Fruit fly (Drosophila melanogaster) whole organism, embryonic: ENCODE results near the gene CG46458.

Experiments used
- Bdp1 ChIP-seq: fragments of 200-800 bp; sonication (Bioruptor generic); optimal IDR thresholded peaks from 3 replicates; lab custom pipeline; 2016; ENCODE audit warnings: missing biosample characterization, missing genetic modification characterization
- CG10209 ChIP-seq: fragments of 200-800 bp; sonication (Bioruptor generic); optimal IDR thresholded peaks from 3 replicates; lab custom pipeline; 2017; ENCODE audit warnings: missing biosample characterization, mild to moderate bottlenecking, missing genetic modification characterization, missing genetic modification reagents
- CG10431 ChIP-seq: fragments of 200-800 bp; sonication (Bioruptor generic); optimal IDR thresholded peaks from 3 replicates; lab custom pipeline; 2018; ENCODE audit warnings: missing biosample characterization, mild to moderate bottlenecking, missing genetic modification characterization
- CG12104 ChIP-seq: fragments of 200-800 bp; sonication (Bioruptor generic); optimal IDR thresholded peaks from 3 replicates; lab custom pipeline; 2016; ENCODE audit warnings: missing biosample characterization, missing genetic modification characterization
- CG12391 ChIP-seq: fragments of 200-800 bp; sonication (Bioruptor generic); optimal IDR thresholded peaks from 3 replicates; lab custom pipeline; 2018; ENCODE audit warnings: missing biosample characterization, mild to moderate bottlenecking, missing genetic modification characterization, moderate library complexity
- CG13775 ChIP-seq: fragments of 200-800 bp; sonication (Bioruptor generic); optimal IDR thresholded peaks from 3 replicates; lab custom pipeline; 2017; ENCODE audit warnings: missing biosample characterization, mild to moderate bottlenecking, missing genetic modification characterization
- CG1603 ChIP-seq: fragments of 200-800 bp; sonication (Bioruptor generic); optimal IDR thresholded peaks from 2 replicates; lab custom pipeline; 2019; ENCODE audit warnings: missing biosample characterization, mild to moderate bottlenecking, missing genetic modification characterization, moderate library complexity
- CG16863 ChIP-seq: fragments of 200-800 bp; sonication (Bioruptor generic); optimal IDR thresholded peaks from 3 replicates; lab custom pipeline; 2016; ENCODE audit warnings: missing biosample characterization, missing genetic modification characterization
- CG17829 ChIP-seq: fragments of 200-800 bp; optimal IDR thresholded peaks from 2 replicates; lab custom pipeline; 2019; ENCODE audit warnings: missing biosample characterization, mild to moderate bottlenecking, missing genetic modification characterization, moderate library complexity
- CG18262 ChIP-seq: fragments of 200-800 bp; optimal IDR thresholded peaks from 3 replicates; lab custom pipeline; 2019; ENCODE audit warnings: missing biosample characterization, mild to moderate bottlenecking, missing genetic modification characterization, moderate library complexity
- CG3065 ChIP-seq: fragments of 200-800 bp; sonication (Bioruptor generic); optimal IDR thresholded peaks from 2 replicates; lab custom pipeline; 2016; ENCODE audit warnings: missing biosample characterization, missing genetic modification characterization
- CG31441 ChIP-seq: fragments of 200-800 bp; sonication (Bioruptor generic); IDR thresholded peaks from 2 replicates; pipeline ENCODE4 v1.3.6; 2022; ENCODE audit warnings: missing biosample characterization, missing genetic modification characterization
- CG4404 ChIP-seq: fragments of 200-800 bp; sonication (Bioruptor generic); IDR thresholded peaks from 2 replicates; pipeline ENCODE4 v1.3.6; 2022; ENCODE audit warnings: missing biosample characterization, missing genetic modification characterization
- CG4424 ChIP-seq: fragments of 200-800 bp; sonication (Bioruptor generic); optimal IDR thresholded peaks from 3 replicates; lab custom pipeline; 2016; ENCODE audit warnings: missing biosample characterization, missing genetic modification characterization
- CG6683 ChIP-seq: fragments of 200-800 bp; sonication (Bioruptor generic); optimal IDR thresholded peaks from 2 replicates; lab custom pipeline; 2017; ENCODE audit warnings: missing biosample characterization, mild to moderate bottlenecking, missing genetic modification characterization, missing genetic modification reagents
- CG6689 ChIP-seq: fragments of 200-800 bp; sonication (Bioruptor generic); IDR thresholded peaks from 2 replicates; pipeline ENCODE4 v1.3.6; 2022; ENCODE audit warnings: missing biosample characterization, missing genetic modification characterization
- CG7271 ChIP-seq: fragments of 200-800 bp; sonication (Bioruptor generic); optimal IDR thresholded peaks from 2 replicates; lab custom pipeline; 2018; ENCODE audit warnings: missing biosample characterization, mild to moderate bottlenecking, missing genetic modification characterization, moderate library complexity
- CG7839 ChIP-seq: fragments of 200-800 bp; sonication (Bioruptor generic); optimal IDR thresholded peaks from 3 replicates; lab custom pipeline; 2018; ENCODE audit warnings: missing biosample characterization, mild to moderate bottlenecking, missing genetic modification characterization, moderate library complexity
- CG8281 ChIP-seq: fragments of 200-800 bp; sonication (Bioruptor generic); optimal IDR thresholded peaks from 2 replicates; lab custom pipeline; 2018; ENCODE audit warnings: missing biosample characterization, mild to moderate bottlenecking, missing genetic modification characterization, moderate library complexity
- CG8388 ChIP-seq: fragments of 200-800 bp; sonication (Bioruptor generic); optimal IDR thresholded peaks from 2 replicates; lab custom pipeline; 2019; ENCODE audit warnings: missing biosample characterization, mild to moderate bottlenecking, missing genetic modification characterization, moderate library complexity
- CG8478 ChIP-seq: fragments of >200 bp; optimal IDR thresholded peaks from 2 replicates; lab custom pipeline; 2018
- Chrac-16 ChIP-seq: fragments of 200-800 bp; sonication (Bioruptor generic); optimal IDR thresholded peaks from 3 replicates; lab custom pipeline; 2016; ENCODE audit warnings: missing biosample characterization, missing genetic modification characterization
- CoRest ChIP-seq: fragments of 200-800 bp; sonication (Bioruptor generic); optimal IDR thresholded peaks from 3 replicates; lab custom pipeline; 2018; ENCODE audit warnings: missing biosample characterization, mild to moderate bottlenecking, missing genetic modification characterization, moderate library complexity
- Dip3 ChIP-seq: fragments of 200-800 bp; sonication (Bioruptor generic); optimal IDR thresholded peaks from 3 replicates; lab custom pipeline; 2016; ENCODE audit warnings: missing biosample characterization, missing genetic modification characterization
- ERR ChIP-seq: fragments of 200-800 bp; sonication (Bioruptor generic); optimal IDR thresholded peaks from 2 replicates; lab custom pipeline; 2016; ENCODE audit warnings: missing biosample characterization, missing genetic modification characterization
- Fer2 ChIP-seq: fragments of 200-800 bp; sonication (Bioruptor generic); optimal IDR thresholded peaks from 2 replicates; lab custom pipeline; 2018; ENCODE audit warnings: missing biosample characterization, mild to moderate bottlenecking, missing genetic modification characterization, moderate library complexity
- MTF-1 ChIP-seq: fragments of 200-800 bp; sonication (Bioruptor generic); optimal IDR thresholded peaks from 2 replicates; lab custom pipeline; 2018; ENCODE audit warnings: missing biosample characterization, mild to moderate bottlenecking, missing genetic modification characterization, borderline replicate concordance
- Neu2 ChIP-seq: fragments of 200-800 bp; sonication (Bioruptor generic); optimal IDR thresholded peaks from 3 replicates; lab custom pipeline; 2016; ENCODE audit warnings: missing biosample characterization, missing genetic modification characterization, borderline replicate concordance
- Six4 ChIP-seq: fragments of 200-800 bp; sonication (Bioruptor generic); optimal IDR thresholded peaks from 2 replicates; lab custom pipeline; 2016; ENCODE audit warnings: missing biosample characterization, missing genetic modification characterization
- Sox102F ChIP-seq: fragments of 200-800 bp; sonication (Bioruptor generic); optimal IDR thresholded peaks from 2 replicates; lab custom pipeline; 2018; ENCODE audit warnings: missing biosample characterization, mild to moderate bottlenecking, missing genetic modification characterization, moderate library complexity
- Usf ChIP-seq: fragments of 200-800 bp; sonication (Bioruptor generic); optimal IDR thresholded peaks from 2 replicates; lab custom pipeline; 2017; ENCODE audit warnings: missing genotype, missing biosample characterization, missing genetic modification characterization
- Xrp1 ChIP-seq: fragments of 200-800 bp; sonication (Bioruptor generic); IDR thresholded peaks from 2 replicates; pipeline ENCODE4 v1.3.6; 2022; ENCODE audit warnings: missing biosample characterization, missing genetic modification characterization
- YL-1 ChIP-seq: fragments of 200-800 bp; sonication (Bioruptor generic); optimal IDR thresholded peaks from 3 replicates; lab custom pipeline; 2017; ENCODE audit warnings: missing biosample characterization, mild to moderate bottlenecking, missing genetic modification characterization
- ac ChIP-seq: fragments of 200-800 bp; sonication (Bioruptor generic); optimal IDR thresholded peaks from 3 replicates; lab custom pipeline; 2017; ENCODE audit warnings: missing biosample characterization, mild to moderate bottlenecking, missing genetic modification characterization
- az2 ChIP-seq: fragments of 200-800 bp; sonication (Bioruptor generic); optimal IDR thresholded peaks from 3 replicates; lab custom pipeline; 2016; ENCODE audit warnings: missing biosample characterization, missing genetic modification characterization
- bsh ChIP-seq, 2 experiments: fragments of 200-800 bp; sonication (Bioruptor generic); optimal IDR thresholded peaks; 2 replicates each; lab custom pipeline; 2017 to 2018; ENCODE audit warnings: mild to moderate bottlenecking in 2 of 2, missing biosample characterization in 2 of 2, missing genetic modification characterization in 2 of 2, moderate library complexity in 1 of 2
- cad ChIP-seq: fragments of >200 bp; optimal IDR thresholded peaks from 2 replicates; lab custom pipeline; 2017; ENCODE audit warnings: missing biosample characterization, missing genetic modification characterization
- dmrt11E ChIP-seq: fragments of 200-800 bp; sonication (Bioruptor generic); optimal IDR thresholded peaks from 3 replicates; lab custom pipeline; 2018; ENCODE audit warnings: missing biosample characterization, mild to moderate bottlenecking, missing genetic modification characterization, moderate library complexity
- fd102C ChIP-seq: fragments of 200-800 bp; sonication (Bioruptor generic); optimal IDR thresholded peaks from 2 replicates; lab custom pipeline; 2018; ENCODE audit warnings: missing biosample characterization, mild to moderate bottlenecking, missing genetic modification characterization, moderate library complexity
- grau ChIP-seq: fragments of 200-800 bp; optimal IDR thresholded peaks from 3 replicates; lab custom pipeline; 2019; ENCODE audit warnings: missing biosample characterization, mild to moderate bottlenecking, missing genetic modification characterization, moderate library complexity
- nmo ChIP-seq: fragments of 200-800 bp; sonication (Bioruptor generic); optimal IDR thresholded peaks from 2 replicates; lab custom pipeline; 2018; ENCODE audit warnings: missing biosample characterization, mild to moderate bottlenecking, missing genetic modification characterization, moderate library complexity
- odd ChIP-seq: fragments of 200-800 bp; sonication (Bioruptor generic); optimal IDR thresholded peaks from 2 replicates; lab custom pipeline; 2017; ENCODE audit warnings: missing biosample characterization, mild to moderate bottlenecking, missing genetic modification characterization
- otp ChIP-seq: fragments of 200-800 bp; sonication (Bioruptor generic); IDR thresholded peaks from 3 replicates; pipeline ENCODE4, ENCODE4 v1.3.6; 2022; ENCODE audit warnings: missing biosample characterization, missing genetic modification characterization
- pita ChIP-seq: fragments of 200-800 bp; sonication (Bioruptor generic); optimal IDR thresholded peaks from 2 replicates; lab custom pipeline; 2017; ENCODE audit warnings: missing biosample characterization, mild to moderate bottlenecking, missing genetic modification characterization
- rib ChIP-seq: fragments of 200-800 bp; sonication (Bioruptor generic); IDR thresholded peaks from 2 replicates; pipeline ENCODE4 v1.3.6; 2022; ENCODE audit warnings: missing biosample characterization, missing genetic modification characterization
- sens ChIP-seq: fragments of 200-800 bp; sonication (Bioruptor generic); peaks from one replicate; lab custom pipeline; 2016; ENCODE audit warnings: missing biosample characterization, missing genetic modification characterization
- so ChIP-seq: fragments of 200-800 bp; sonication (Bioruptor generic); IDR thresholded peaks from 3 replicates; pipeline ENCODE4 v1.3.6; 2022; ENCODE audit warnings: missing biosample characterization, missing genetic modification characterization
- zen ChIP-seq: fragments of 200-800 bp; sonication (Bioruptor generic); optimal IDR thresholded peaks from 3 replicates; lab custom pipeline; 2018; ENCODE audit warnings: missing biosample characterization, mild to moderate bottlenecking, missing genetic modification characterization, moderate library complexity
- zfh1 ChIP-seq: fragments of 200-800 bp; sonication (Bioruptor generic); IDR thresholded peaks from 3 replicates; pipeline ENCODE4 v1.3.6; 2022; ENCODE audit warnings: missing biosample characterization, missing genetic modification characterization

The CG46458 gene

DNA sequence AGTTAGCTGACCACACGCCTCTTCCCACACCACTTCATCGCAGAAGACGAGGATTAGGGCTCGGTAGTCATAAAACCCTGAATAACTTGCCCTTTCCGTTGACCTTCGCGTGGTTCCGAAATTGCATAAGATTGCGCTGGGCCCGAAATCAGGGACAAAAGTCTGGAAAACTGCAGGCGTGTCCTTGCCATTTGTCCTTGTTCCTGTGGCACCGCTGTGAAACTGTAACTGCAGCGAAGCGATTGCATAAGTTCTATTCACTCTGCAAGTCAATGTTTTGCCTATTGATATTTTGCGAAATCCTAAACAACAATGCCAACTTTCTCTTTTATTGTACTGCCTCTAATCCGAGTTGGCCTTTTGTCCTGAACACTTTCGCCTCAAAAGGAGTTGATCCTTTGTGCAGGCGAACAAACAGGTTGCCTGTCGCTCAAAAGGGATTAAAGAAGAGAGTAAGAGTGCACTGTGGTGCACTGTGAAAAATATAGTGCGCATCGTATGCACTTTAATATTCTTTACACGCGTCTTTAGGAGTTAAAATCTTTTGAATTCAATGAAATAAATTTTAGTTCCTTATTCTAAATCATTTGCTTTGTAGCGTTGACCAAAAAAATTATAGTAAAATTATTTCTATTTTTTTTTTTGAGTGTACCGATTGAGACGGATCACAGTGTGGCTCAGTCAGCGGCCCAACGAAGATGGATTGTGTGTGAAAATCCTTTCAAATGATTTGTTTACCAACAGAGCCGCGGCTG lies 9.0 kb downstream of the CG46458 start (continued):
- TF ChIP-seq ac (GFP tag; lab: Kevin White, UChicago) (peak; percentile 53), YL-1 (GFP tag; lab: Kevin White, UChicago) (no peak), odd (GFP tag; lab: Kevin White, UChicago) (no peak), so (GFP tag; lab: Robert Waterston, UW) (no peak), zen (tag; lab: Kevin White, UChicago) (peak; percentile 90), CG17829 (peak; percentile 52), Six4 (GFP tag; lab: Kevin White, UChicago) (no peak), CG4424 (GFP tag; lab: Kevin White, UChicago) (peak; percentile 7), zfh1 (GFP tag; lab: Robert Waterston, UW) (0 out of 3 replicates have a peak, but pooled peaks have one; percentile 45), ERR (GFP tag; lab: Kevin White, UChicago) (no peak), CG1603 (tag; lab: Kevin White, UChicago) (peak; percentile 2), dmrt11E (tag; lab: Kevin White, UChicago) (peak; percentile 79), Chrac-16 (GFP tag; lab: Kevin White, UChicago) (peak; percentile 6), CG8388 (peak; percentile 9), sens (GFP tag; lab: Kevin White, UChicago) (peak; percentile 87), CG16863 (GFP tag; lab: Kevin White, UChicago) (no peak), bsh (GFP tag; optimal IDR thresholded peaks at IDR 0.05; lab: Kevin White, UChicago) (peak in 1 of 2 experiments; percentile 30), grau (tag; lab: Kevin White, UChicago) (peak; percentile 4), MTF-1 (no peak), CG12391 (tag; lab: Kevin White, UChicago) (peak; percentile 28), cad (GFP tag; lab: Kevin White, UChicago) (peak; percentile 88), CG8478 (lab: Kevin White, UChicago) (no peak), CG7271 (tag; lab: Kevin White, UChicago) (peak; percentile 81), CG3065 (GFP tag; lab: Kevin White, UChicago) (no peak), pita (no peak), fd102C (GFP tag; lab: Kevin White, UChicago) (peak; percentile 96), az2 (GFP tag; lab: Kevin White, UChicago) (peak; percentile 16), Xrp1 (GFP tag; lab: Robert Waterston, UW) (peak; percentile 66; the same call in 1 of the 2 replicates), Fer2 (tag; lab: Kevin White, UChicago) (no peak), otp (0 out of 3 replicates have a peak, but pooled peaks have one; percentile 34), CoRest (tag; lab: Kevin White, UChicago) (peak; percentile 3), Sox102F (GFP tag; lab: Kevin White, UChicago) (peak; percentile 0), Usf (GFP tag; lab: Kevin White, UChicago) (peak; percentile 9), Dip3 (GFP tag; lab: Kevin White, UChicago) (no peak), CG12104 (GFP tag; lab: Kevin White, UChicago) (no peak), CG4404 (peak; percentile 78), Neu2 (peak; percentile 15), CG10209 (GFP tag; lab: Kevin White, UChicago) (peak; percentile 22), CG7839 (tag; lab: Kevin White, UChicago) (peak; percentile 29), CG10431 (no peak), CG31441 (no peak), CG18262 (tag; lab: Kevin White, UChicago) (peak; percentile 53), rib (GFP tag; lab: Robert Waterston, UW) (no peak), CG8281 (tag; lab: Kevin White, UChicago) (no peak), CG6689 (0 out of 2 replicates have a peak, but pooled peaks have one; percentile 11), Bdp1 (GFP tag; lab: Kevin White, UChicago) (no peak), CG13775 (peak; percentile 48), CG6683 (GFP tag; lab: Kevin White, UChicago) (no peak), nmo (GFP tag; lab: Kevin White, UChicago) (peak; percentile 30)
